Worm (Caenorhabditis elegans): ENCODE results near the gene pan-1.

The pan-1 gene

DNA sequence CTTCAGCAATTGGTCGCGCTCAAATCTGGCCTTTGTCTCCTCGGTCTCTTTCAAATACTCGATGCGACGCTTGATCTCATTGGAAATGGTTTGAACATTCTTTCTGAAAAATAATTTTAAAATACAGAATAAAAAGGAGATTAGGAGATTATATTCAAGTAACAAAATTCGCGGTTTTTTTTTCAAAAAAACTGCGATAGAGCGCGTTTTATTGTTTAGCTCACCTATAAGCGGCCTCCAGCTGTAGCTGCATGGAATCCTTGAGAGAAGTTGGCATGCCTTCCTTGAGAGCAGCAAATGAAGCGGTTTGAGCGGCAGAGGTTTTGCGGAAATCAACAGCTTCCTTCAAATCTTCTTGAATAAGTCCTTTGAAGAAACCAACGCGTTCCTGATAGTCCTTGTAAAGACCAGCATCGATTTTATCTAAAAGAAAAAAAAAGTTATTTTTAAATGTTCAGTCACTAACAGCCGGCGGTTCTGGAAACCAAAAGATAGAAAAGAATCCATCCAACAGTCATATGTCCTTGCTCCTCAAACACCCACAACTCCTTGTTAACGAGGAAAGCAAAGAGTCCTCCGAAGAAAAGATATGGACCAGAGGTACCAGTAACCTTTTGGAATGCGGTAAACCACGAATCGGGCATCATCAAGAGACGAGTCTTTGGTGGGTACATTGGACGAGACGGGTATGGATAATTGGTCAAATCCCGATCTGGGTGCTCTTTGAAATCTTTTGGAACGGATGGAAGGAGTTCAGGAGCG is 32.4 kb downstream of the pan-1 start:
- TF ChIP-seq cnd-1 (tag; optimal IDR thresholded peaks at IDR 0.05) (no peak), ces-1 (GFP tag; optimal IDR thresholded peaks at IDR 0.05) (no peak), mls-2 (tag; optimal IDR thresholded peaks at IDR 0.05) (no peak)

DNA sequence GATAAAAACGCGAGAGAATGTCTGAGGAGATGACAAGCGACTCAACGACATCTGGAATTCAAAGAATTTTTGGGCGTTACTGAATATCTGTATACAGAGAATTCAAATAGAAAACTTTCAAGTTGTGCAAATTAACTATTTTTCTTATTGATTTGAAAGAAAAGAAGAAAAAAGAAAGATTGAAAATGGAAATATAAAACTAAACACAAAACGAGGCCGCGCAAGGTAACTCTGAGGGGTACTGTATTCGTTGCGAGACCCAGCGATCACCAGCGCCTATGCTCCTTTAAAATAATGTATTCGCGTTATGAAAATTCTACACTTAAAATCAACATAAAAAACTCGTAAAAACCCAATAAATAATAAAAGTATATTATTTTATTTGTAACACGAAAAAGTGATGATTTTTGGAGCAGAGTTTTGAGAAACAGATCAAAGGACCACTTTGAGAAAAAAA is 33.3 kb downstream of the pan-1 start, which contains the start of gene asb-1:
Gene asb-1, minus strand, starts transcription at position 51 of the 457 bp plus-strand sequence.
- TF ChIP-seq ceh-39 (tag; optimal IDR thresholded peaks at IDR 0.05) (no peak), unc-62 (GFP tag; optimal IDR thresholded peaks at IDR 0.05) (no peak), mep-1 (tag; optimal IDR thresholded peaks at IDR 0.05) (no peak), unc-39 (tag; optimal IDR thresholded peaks at IDR 0.05) (no peak), bed-3 (GFP tag; optimal IDR thresholded peaks at IDR 0.05) (no peak), ztf-11 (tag; optimal IDR thresholded peaks at IDR 0.05) (no peak), tbx-8 (GFP tag; optimal IDR thresholded peaks at IDR 0.05) (no peak), flh-1 (GFP tag; optimal IDR thresholded peaks at IDR 0.05) (no peak), nhr-237 (tag; optimal IDR thresholded peaks at IDR 0.05) (no peak), unc-120 (tag; optimal IDR thresholded peaks at IDR 0.05; ENCODE audit: poor library complexity, severe bottlenecking) (no peak), drap-1 (GFP tag; optimal IDR thresholded peaks at IDR 0.05) (no peak), nhr-76 (tag; optimal IDR thresholded peaks at IDR 0.05) (no peak), zip-8 (tag; optimal IDR thresholded peaks at IDR 0.05) (no peak), M03D4.4 (tag; optimal IDR thresholded peaks at IDR 0.05) (no peak)

DNA sequence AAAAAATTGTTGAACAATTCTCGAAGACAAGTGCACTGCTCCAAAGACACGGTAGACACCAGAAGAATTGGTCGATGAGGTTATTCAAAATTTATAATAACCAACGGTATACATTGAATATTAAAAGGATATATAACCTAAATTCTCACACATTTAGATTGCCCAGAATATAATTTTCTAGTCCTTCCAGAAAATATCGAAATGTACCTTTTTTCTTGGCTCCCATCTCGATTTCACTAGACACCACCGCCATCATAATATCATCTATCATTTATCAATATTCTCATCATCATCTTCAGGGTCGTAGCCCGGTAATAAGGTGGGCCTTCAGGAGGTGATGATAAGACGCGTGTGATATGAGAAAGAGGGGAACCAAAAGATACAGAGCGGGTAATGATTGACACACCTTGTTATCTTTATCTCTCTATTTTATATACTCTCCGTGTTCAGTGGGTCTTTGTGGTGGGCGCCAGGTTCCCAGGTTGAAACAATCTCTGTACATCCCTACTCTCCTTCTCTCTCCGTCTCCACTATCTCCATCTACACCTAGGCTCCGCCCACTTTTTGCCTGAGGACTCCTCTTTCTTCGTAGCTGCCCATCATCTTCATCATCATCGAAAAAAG is 37.7 kb downstream of the pan-1 start, which contains the start of gene mab-21:
Gene mab-21, plus strand, starts transcription at position 615 of the 624 bp plus-strand sequence.
- TF ChIP-seq nhr-237 (tag; optimal IDR thresholded peaks at IDR 0.05) = no peak
- TF ChIP-seq nhr-2 (tag; optimal IDR thresholded peaks at IDR 0.05) = no peak
- TF ChIP-seq unc-39 (tag; optimal IDR thresholded peaks at IDR 0.05) = no peak
- TF ChIP-seq unc-120 (tag; optimal IDR thresholded peaks at IDR 0.05; ENCODE audit: poor library complexity, severe bottlenecking) = no peak
- peak; percentile 47 for TF ChIP-seq elt-3 (tag; optimal IDR thresholded peaks at IDR 0.05)
- peak; percentile 63 for TF ChIP-seq unc-62 (GFP tag; optimal IDR thresholded peaks at IDR 0.05)
- TF ChIP-seq pha-4 (tag; optimal IDR thresholded peaks at IDR 0.05) = no peak
- TF ChIP-seq elt-1 (tag; optimal IDR thresholded peaks at IDR 0.05; ENCODE audit: borderline replicate concordance, insufficient read depth) = peak; percentile 29
- TF ChIP-seq mls-2 (tag; optimal IDR thresholded peaks at IDR 0.05) = no peak

DNA sequence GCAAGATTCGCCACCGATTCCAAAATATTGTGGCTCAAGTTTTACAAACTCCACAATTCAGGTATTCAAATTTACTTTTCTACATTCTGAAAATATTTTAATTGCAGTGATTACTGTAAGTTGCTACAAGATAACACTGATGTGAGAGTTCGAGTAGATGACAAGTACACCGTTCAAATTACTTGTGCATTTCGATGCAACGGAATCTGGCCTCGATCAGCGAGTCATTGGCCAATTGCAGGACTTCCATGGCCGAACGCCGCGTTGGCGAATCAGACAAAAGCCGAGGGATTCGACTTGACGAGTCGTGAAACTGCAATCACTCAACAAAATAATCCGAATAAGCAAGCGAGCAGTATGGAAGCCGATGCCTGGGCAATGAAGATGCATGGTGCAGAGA is 38.7 kb downstream of the pan-1 start:
- TF ChIP-seq lsy-2 (tag; optimal IDR thresholded peaks at IDR 0.05) (no peak), elt-1 (tag; optimal IDR thresholded peaks at IDR 0.05; ENCODE audit: borderline replicate concordance, insufficient read depth) (no peak), ham-2 (GFP tag; optimal IDR thresholded peaks at IDR 0.05) (no peak), lin-13 (tag; optimal IDR thresholded peaks at IDR 0.05) (no peak), nhr-237 (tag; optimal IDR thresholded peaks at IDR 0.05) (no peak), nhr-2 (tag; optimal IDR thresholded peaks at IDR 0.05) (no peak), nhr-76 (tag; optimal IDR thresholded peaks at IDR 0.05) (no peak), nhr-28 (tag; optimal IDR thresholded peaks at IDR 0.05) (no peak), ztf-11 (tag; optimal IDR thresholded peaks at IDR 0.05) (no peak), M03D4.4 (tag; optimal IDR thresholded peaks at IDR 0.05) (no peak), flh-1 (GFP tag; optimal IDR thresholded peaks at IDR 0.05) (no peak), drap-1 (GFP tag; optimal IDR thresholded peaks at IDR 0.05) (no peak), ceh-39 (tag; optimal IDR thresholded peaks at IDR 0.05) (no peak), unc-39 (tag; optimal IDR thresholded peaks at IDR 0.05) (no peak), pha-4 (tag; optimal IDR thresholded peaks at IDR 0.05) (no peak), sem-2 (GFP tag; optimal IDR thresholded peaks at IDR 0.05) (no peak), bed-3 (GFP tag; optimal IDR thresholded peaks at IDR 0.05) (no peak), unc-62 (GFP tag; optimal IDR thresholded peaks at IDR 0.05) (no peak)

DNA sequence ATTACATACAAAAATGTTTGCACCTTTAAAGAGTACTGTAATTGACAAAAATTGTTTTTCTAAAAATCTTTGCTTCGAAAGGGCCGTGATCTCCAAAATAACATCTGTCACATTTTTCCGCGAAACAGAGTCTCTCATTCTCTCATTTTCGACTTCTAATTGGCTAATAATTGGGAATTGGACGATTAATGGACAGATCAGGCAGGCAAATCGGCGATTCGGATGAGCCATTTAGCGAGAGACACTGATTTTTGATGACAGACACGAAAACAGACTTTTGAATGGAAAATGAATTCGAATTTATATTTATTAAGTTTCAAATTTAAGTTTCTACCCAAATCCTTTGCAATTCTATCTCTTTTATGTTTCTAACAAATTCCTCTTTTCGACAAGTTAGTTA is 41.3 kb downstream of the pan-1 start:
- TF ChIP-seq ham-2 (GFP tag; optimal IDR thresholded peaks at IDR 0.05) = no peak
- no peak for TF ChIP-seq unc-39 (tag; optimal IDR thresholded peaks at IDR 0.05)
- no peak for TF ChIP-seq unc-62 (GFP tag; optimal IDR thresholded peaks at IDR 0.05)
